Fruit fly (Drosophila melanogaster): ENCODE data around the gene Zip102B.
A peak's percentile ranks its signal among the peaks of the same experiment; 100 is the strongest.

Zip102B gene

DNA sequence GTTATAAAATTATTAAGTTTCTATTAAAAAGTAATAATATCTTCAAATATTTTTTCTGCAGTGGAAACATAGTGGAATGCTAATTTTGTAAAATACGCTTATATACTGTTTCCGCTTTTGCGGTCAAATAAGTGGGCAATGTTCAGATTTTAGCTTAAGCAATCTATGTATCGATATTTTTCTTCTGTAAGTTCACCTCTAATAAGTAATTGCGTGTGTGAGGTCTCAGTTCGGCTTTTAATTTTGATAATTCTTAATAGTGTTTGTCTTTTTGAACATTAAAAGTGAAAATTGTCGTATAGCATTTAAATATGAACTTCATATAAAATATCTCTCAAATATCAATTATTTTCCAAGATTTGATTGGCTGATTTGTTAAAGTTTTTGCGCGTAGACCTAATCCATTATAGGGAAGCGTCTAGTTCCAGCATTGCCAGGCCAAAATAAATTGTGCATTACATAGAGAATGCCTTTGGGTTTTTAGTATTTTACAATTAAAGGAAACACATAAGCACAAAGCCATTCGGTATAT lies 45.9 kb upstream of the Zip102B start, which contains the start of gene Hcf (continued):
- TF ChIP-seq CG16813 (GFP tag; IDR thresholded peaks at IDR 0.05; ENCODE audit: partially characterized antibody) (peak; percentile 76), pzg (GFP tag; optimal IDR thresholded peaks at IDR 0.05) (peak; percentile 78), lola (GFP tag; optimal IDR thresholded peaks at IDR 0.05) (peak in 1 of 3 experiments; percentile 83), sna (GFP tag; IDR thresholded peaks at IDR 0.05; ENCODE audit: partially characterized antibody) (0 out of 2 replicates have a peak, but pooled peaks have one; percentile 30), CG1024 (GFP tag; IDR thresholded peaks at IDR 0.05) (peak; percentile 98), slou (GFP tag; optimal IDR thresholded peaks at IDR 0.05) (peak; percentile 13), gfzf (GFP tag; optimal IDR thresholded peaks at IDR 0.05) (peak; percentile 58), lmd (GFP tag; IDR thresholded peaks at IDR 0.05) (no peak), tin (GFP tag; optimal IDR thresholded peaks at IDR 0.05) (no peak), CG4617 (GFP tag; optimal IDR thresholded peaks at IDR 0.05; ENCODE audit: borderline replicate concordance) (peak; percentile 64), CG12659 (GFP tag; optimal IDR thresholded peaks at IDR 0.05) (peak; percentile 76), knrl (GFP tag; IDR thresholded peaks at IDR 0.05; ENCODE audit: partially characterized antibody) (peak; percentile 75), CG13287 (GFP tag; IDR thresholded peaks at IDR 0.05; ENCODE audit: partially characterized antibody) (peak; percentile 75), BEAF-32 (GFP tag; optimal IDR thresholded peaks at IDR 0.05) (peak; percentile 82), bbx (GFP tag; IDR thresholded peaks at IDR 0.05; ENCODE audit: partially characterized antibody) (0 out of 2 replicates have a peak, but pooled peaks have one; percentile 40), Sry-δ (GFP tag; optimal IDR thresholded peaks at IDR 0.05) (peak; percentile 89), amos (GFP tag; IDR thresholded peaks at IDR 0.05; ENCODE audit: partially characterized antibody) (peak; percentile 75; the same call in 1 of the 2 replicates), phol (tag; optimal IDR thresholded peaks at IDR 0.05) (peak; percentile 55), crp (GFP tag; optimal IDR thresholded peaks at IDR 0.05) (peak in 1 of 2 experiments; percentile 2), CG15011 (GFP tag; optimal IDR thresholded peaks at IDR 0.05) (no peak), CG2712 (tag; optimal IDR thresholded peaks at IDR 0.05) (peak; percentile 21), CG16815 (GFP tag; optimal IDR thresholded peaks at IDR 0.05) (peak; percentile 4), CG14860 (GFP tag; IDR thresholded peaks at IDR 0.05; ENCODE audit: partially characterized antibody) (peak; percentile 38; the same call in 1 of the 3 replicates), Bgb (GFP tag; IDR thresholded peaks at IDR 0.05; ENCODE audit: partially characterized antibody) (peak; percentile 69), Gug (GFP tag; IDR thresholded peaks at IDR 0.05) (no peak), YL-1 (GFP tag; optimal IDR thresholded peaks at IDR 0.05) (peak; percentile 87), CG17829 (tag; optimal IDR thresholded peaks at IDR 0.05) (peak; percentile 23), Dp (GFP tag; optimal IDR thresholded peaks at IDR 0.05) (peak; percentile 3), sc (optimal IDR thresholded peaks at IDR 0.05) (no peak), sc (GFP tag; optimal IDR thresholded peaks at IDR 0.05) (no peak), lilli (GFP tag; optimal IDR thresholded peaks at IDR 0.05) (peak; percentile 6), Dll (GFP tag; IDR thresholded peaks at IDR 0.05; ENCODE audit: partially characterized antibody) (peak; percentile 70; the same call in 3 of the 4 replicates), CG31365 (tag; optimal IDR thresholded peaks at IDR 0.05) (no peak), bigmax (GFP tag; optimal IDR thresholded peaks at IDR 0.05) (no peak), CG1603 (tag; optimal IDR thresholded peaks at IDR 0.05) (peak; percentile 94), CG30020 (tag; optimal IDR thresholded peaks at IDR 0.05) (peak; percentile 99), kni (GFP tag; optimal IDR thresholded peaks at IDR 0.05) (no peak), Hr78 (GFP tag; optimal IDR thresholded peaks at IDR 0.05) (no peak), trem (tag; optimal IDR thresholded peaks at IDR 0.05) (peak; percentile 49), CG9437 (GFP tag; optimal IDR thresholded peaks at IDR 0.05) (peak; percentile 65)

Measured in whole organism, embryonic.